Fruit fly (Drosophila melanogaster) whole organism, embryonic: ENCODE measurements around the gene CG33664.

Experiments
- ATbp ChIP-seq: fragments of 200-800 bp; sonication (Bioruptor generic); optimal IDR thresholded peaks from 2 replicates; lab custom pipeline; 2017; ENCODE audit warnings: missing biosample characterization, mild to moderate bottlenecking, missing genetic modification characterization, missing genetic modification reagents
- Adf1 ChIP-seq: fragments of 200-800 bp; sonication (Bioruptor generic); IDR thresholded peaks from 2 replicates; pipeline ENCODE4 v1.3.6; 2022; ENCODE audit warnings: missing biosample characterization, missing genetic modification characterization
- Atf3 ChIP-seq: fragments of 200-800 bp; sonication (Bioruptor generic); optimal IDR thresholded peaks from 3 replicates; lab custom pipeline; 2016; ENCODE audit warnings: missing biosample characterization, missing genetic modification characterization
- CG10209 ChIP-seq: fragments of 200-800 bp; sonication (Bioruptor generic); optimal IDR thresholded peaks from 3 replicates; lab custom pipeline; 2017; ENCODE audit warnings: missing biosample characterization, mild to moderate bottlenecking, missing genetic modification characterization, missing genetic modification reagents
- CG10321 ChIP-seq: fragments of 200-800 bp; sonication (Bioruptor generic); IDR thresholded peaks from 2 replicates; pipeline ENCODE4 v1.3.6; 2022; ENCODE audit warnings: missing biosample characterization, missing genetic modification characterization
- CG10543 ChIP-seq: fragments of 200-800 bp; sonication (Bioruptor generic); optimal IDR thresholded peaks from 3 replicates; lab custom pipeline; 2017; ENCODE audit warnings: missing biosample characterization, mild to moderate bottlenecking, missing genetic modification characterization, moderate library complexity
- CG14860 ChIP-seq: fragments of 200-800 bp; sonication (Bioruptor generic); IDR thresholded peaks from 3 replicates; pipeline ENCODE4 v1.3.6; 2022; ENCODE audit warnings: missing biosample characterization, missing genetic modification characterization; ENCODE audit not compliant: partially characterized antibody
- CG16779 ChIP-seq: fragments of 200-800 bp; sonication (Bioruptor generic); IDR thresholded peaks from 2 replicates; pipeline ENCODE4 v1.3.6; 2022; ENCODE audit warnings: missing biosample characterization, missing genetic modification characterization
- CG16815 ChIP-seq: fragments of 200-800 bp; sonication (Bioruptor generic); optimal IDR thresholded peaks from 3 replicates; lab custom pipeline; 2017; ENCODE audit warnings: missing biosample characterization, mild to moderate bottlenecking, missing genetic modification characterization
- CG17328 ChIP-seq: fragments of 200-800 bp; sonication (Bioruptor generic); IDR thresholded peaks from 2 replicates; pipeline ENCODE4 v1.3.6; 2022; ENCODE audit warnings: missing biosample characterization, missing genetic modification characterization
- CG17912 ChIP-seq: fragments of 200-800 bp; sonication (Bioruptor generic); optimal IDR thresholded peaks from 2 replicates; lab custom pipeline; 2018; ENCODE audit warnings: missing biosample characterization, mild to moderate bottlenecking, missing genetic modification characterization
- CG1832 ChIP-seq: fragments of 200-800 bp; sonication (Bioruptor generic); optimal IDR thresholded peaks from 2 replicates; lab custom pipeline; 2017; ENCODE audit warnings: missing biosample characterization, mild to moderate bottlenecking, missing genetic modification characterization, inconsistent platforms
- CG30020 ChIP-seq: fragments of 200-800 bp; optimal IDR thresholded peaks from 2 replicates; lab custom pipeline; 2019; ENCODE audit warnings: missing biosample characterization, mild to moderate bottlenecking, missing genetic modification characterization, moderate library complexity
- CG32772 ChIP-seq: fragments of 200-800 bp; sonication (Bioruptor generic); IDR thresholded peaks from 2 replicates; pipeline ENCODE4 v1.3.6; 2022; ENCODE audit warnings: missing biosample characterization, missing genetic modification characterization
- CG3838 ChIP-seq: fragments of 200-800 bp; sonication (Bioruptor generic); optimal IDR thresholded peaks from 3 replicates; lab custom pipeline; 2016; ENCODE audit warnings: missing biosample characterization, missing genetic modification characterization
- CG4424 ChIP-seq: fragments of 200-800 bp; sonication (Bioruptor generic); optimal IDR thresholded peaks from 3 replicates; lab custom pipeline; 2016; ENCODE audit warnings: missing biosample characterization, missing genetic modification characterization
- CG5953 ChIP-seq: fragments of 200-800 bp; sonication (Bioruptor generic); IDR thresholded peaks from 2 replicates; pipeline ENCODE4 v1.3.6; 2022; ENCODE audit warnings: missing biosample characterization, missing genetic modification characterization
- CG6272 ChIP-seq: fragments of 200-800 bp; sonication (Bioruptor generic); IDR thresholded peaks from 2 replicates; pipeline ENCODE4 v1.3.6; 2022; ENCODE audit warnings: missing biosample characterization, missing genetic modification characterization
- CG6654 ChIP-seq: fragments of 200-800 bp; sonication (Bioruptor generic); optimal IDR thresholded peaks from 2 replicates; lab custom pipeline; 2017; ENCODE audit warnings: missing biosample characterization, mild to moderate bottlenecking, missing genetic modification characterization
- CG7556 ChIP-seq: fragments of 200-800 bp; sonication (Bioruptor generic); optimal IDR thresholded peaks from 2 replicates; lab custom pipeline; 2017; ENCODE audit warnings: missing biosample characterization, mild to moderate bottlenecking, missing genetic modification characterization
- CG7745 ChIP-seq: fragments of 200-800 bp; sonication (Bioruptor generic); optimal IDR thresholded peaks from 2 replicates; lab custom pipeline; 2018; ENCODE audit warnings: missing biosample characterization, mild to moderate bottlenecking, missing genetic modification characterization, moderate library complexity
- CG8290 ChIP-seq, 3 experiments: fragments of 200-800 bp; sonication (Bioruptor generic); optimal IDR thresholded peaks; 2 replicates each; lab custom pipeline; 2016 to 2019; ENCODE audit warnings: missing biosample characterization in 3 of 3, missing genetic modification characterization in 3 of 3, mild to moderate bottlenecking in 2 of 3, moderate library complexity in 1 of 3
- CG8388 ChIP-seq: fragments of 200-800 bp; sonication (Bioruptor generic); optimal IDR thresholded peaks from 2 replicates; lab custom pipeline; 2019; ENCODE audit warnings: missing biosample characterization, mild to moderate bottlenecking, missing genetic modification characterization, moderate library complexity
- CoRest ChIP-seq: fragments of 200-800 bp; sonication (Bioruptor generic); optimal IDR thresholded peaks from 3 replicates; lab custom pipeline; 2018; ENCODE audit warnings: missing biosample characterization, mild to moderate bottlenecking, missing genetic modification characterization, moderate library complexity
- Dfd ChIP-seq, 2 experiments: fragments of >200 bp; optimal IDR thresholded peaks; 2 replicates each; lab custom pipeline; 2017; ENCODE audit warnings: missing biosample characterization in 2 of 2, missing genetic modification characterization in 2 of 2
- Hmr ChIP-seq: fragments of 200-800 bp; sonication (Bioruptor generic); optimal IDR thresholded peaks from 3 replicates; lab custom pipeline; 2017; ENCODE audit warnings: mild to moderate bottlenecking, missing biosample characterization, missing genetic modification reagents, missing genetic modification characterization
- Hr78 ChIP-seq, 2 experiments: fragments of 200-800 bp in 1 of 2; fragments of >200 bp in 1 of 2; sonication (Bioruptor generic) in 1 of 2; optimal IDR thresholded peaks; 2 replicates each; lab custom pipeline; 2017 to 2019; ENCODE audit warnings: missing biosample characterization in 2 of 2, missing genetic modification characterization in 2 of 2, mild to moderate bottlenecking in 1 of 2, moderate library complexity in 1 of 2
- Jarid2 ChIP-seq: fragments of 200-800 bp; sonication (Bioruptor generic); optimal IDR thresholded peaks from 3 replicates; lab custom pipeline; 2017; ENCODE audit warnings: mild to moderate bottlenecking, missing biosample characterization, missing genetic modification reagents, missing genetic modification characterization
- Nf-YB ChIP-seq: fragments of 200-800 bp; sonication (Bioruptor generic); optimal IDR thresholded peaks from 3 replicates; lab custom pipeline; 2019; ENCODE audit warnings: missing biosample characterization, mild to moderate bottlenecking, missing genetic modification characterization, moderate library complexity
- Oli ChIP-seq: fragments of 200-800 bp; sonication (Bioruptor generic); optimal IDR thresholded peaks from 2 replicates; lab custom pipeline; 2018; ENCODE audit warnings: missing biosample characterization, mild to moderate bottlenecking, missing genetic modification characterization, moderate library complexity
- ash1 ChIP-seq: fragments of 200-800 bp; sonication (Bioruptor generic); optimal IDR thresholded peaks from 2 replicates; lab custom pipeline; 2018; ENCODE audit warnings: missing biosample characterization, mild to moderate bottlenecking, missing genetic modification characterization
- az2 ChIP-seq: fragments of 200-800 bp; sonication (Bioruptor generic); optimal IDR thresholded peaks from 3 replicates; lab custom pipeline; 2016; ENCODE audit warnings: missing biosample characterization, missing genetic modification characterization
- bbx ChIP-seq: fragments of 200-800 bp; sonication (Bioruptor generic); IDR thresholded peaks from 2 replicates; pipeline ENCODE4 v1.3.6; 2022; ENCODE audit warnings: missing biosample characterization, missing genetic modification characterization; ENCODE audit not compliant: partially characterized antibody
- br ChIP-seq: fragments of >200 bp; optimal IDR thresholded peaks from 2 replicates; lab custom pipeline; 2017
- cas ChIP-seq: fragments of 200-800 bp; sonication (Bioruptor generic); IDR thresholded peaks from 2 replicates; pipeline ENCODE4 v1.3.6; 2022; ENCODE audit warnings: missing biosample characterization, missing genetic modification characterization
- chinmo ChIP-seq: fragments of 200-800 bp; sonication (Bioruptor generic); IDR thresholded peaks from 4 replicates; pipeline ENCODE4 v1.3.6; 2022; ENCODE audit warnings: missing biosample characterization, missing genetic modification characterization; ENCODE audit not compliant: partially characterized antibody
- chn ChIP-seq: fragments of 200-800 bp; sonication (Bioruptor generic); optimal IDR thresholded peaks from 2 replicates; lab custom pipeline; 2016; ENCODE audit warnings: missing biosample characterization, missing genetic modification characterization
- dati ChIP-seq: fragments of 200-800 bp; sonication (Bioruptor generic); IDR thresholded peaks from 2 replicates; pipeline ENCODE4 v1.3.6; 2022; ENCODE audit warnings: missing biosample characterization, missing genetic modification characterization
- dysf ChIP-seq: fragments of 200-800 bp; sonication (Bioruptor generic); IDR thresholded peaks from 3 replicates; pipeline ENCODE4 v1.3.6; 2022; ENCODE audit warnings: missing biosample characterization, missing genetic modification characterization
- grn ChIP-seq: fragments of 200-800 bp; sonication (Bioruptor generic); optimal IDR thresholded peaks from 3 replicates; lab custom pipeline; 2017; ENCODE audit warnings: missing biosample characterization, missing genetic modification characterization
- hbn ChIP-seq: fragments of 200-800 bp; sonication (Bioruptor generic); IDR thresholded peaks from 2 replicates; pipeline ENCODE4 v1.3.6; 2022; ENCODE audit warnings: missing biosample characterization, missing genetic modification characterization; ENCODE audit not compliant: partially characterized antibody
- ken ChIP-seq: fragments of 200-800 bp; sonication (Bioruptor generic); IDR thresholded peaks from 3 replicates; pipeline ENCODE4 v1.3.6; 2022; ENCODE audit warnings: missing biosample characterization, missing genetic modification characterization
- maf-S ChIP-seq: fragments of 200-800 bp; sonication (Bioruptor generic); optimal IDR thresholded peaks from 2 replicates; lab custom pipeline; 2016; ENCODE audit warnings: missing biosample characterization, missing genetic modification characterization
- pfk ChIP-seq: fragments of 200-800 bp; sonication (Bioruptor generic); optimal IDR thresholded peaks from 2 replicates; lab custom pipeline; 2018; ENCODE audit warnings: missing biosample characterization, mild to moderate bottlenecking, missing genetic modification characterization, moderate library complexity
- prd ChIP-seq, 3 experiments: fragments of >200 bp in 2 of 3; fragments of 200-800 bp in 1 of 3; sonication (Bioruptor generic) in 1 of 3; optimal IDR thresholded peaks in 2 of 3; IDR thresholded peaks in 1 of 3; 2 replicates in 2 of 3; 3 replicates in 1 of 3; pipeline versions ENCODE4 v1.3.6 to Lab custom; 2017 to 2022; ENCODE audit warnings: missing biosample characterization in 1 of 3, missing genetic modification characterization in 1 of 3
- sd ChIP-seq: fragments of 200-800 bp; sonication (Bioruptor generic); optimal IDR thresholded peaks from 3 replicates; lab custom pipeline; 2018; ENCODE audit warnings: missing biosample characterization, mild to moderate bottlenecking, missing genetic modification characterization, moderate library complexity
- toy ChIP-seq: fragments of 200-800 bp; sonication (Bioruptor generic); IDR thresholded peaks from 2 replicates; pipeline ENCODE4 v1.3.6; 2022; ENCODE audit warnings: missing biosample characterization, missing genetic modification characterization
- trh ChIP-seq: fragments of 200-800 bp; sonication (Bioruptor generic); optimal IDR thresholded peaks from 2 replicates; lab custom pipeline; 2016; ENCODE audit warnings: missing biosample characterization, missing genetic modification characterization
- vnd ChIP-seq: fragments of 200-800 bp; sonication (Bioruptor generic); IDR thresholded peaks from 3 replicates; pipeline ENCODE4 v1.3.6; 2022; ENCODE audit warnings: missing biosample characterization, missing genetic modification characterization; ENCODE audit not compliant: partially characterized antibody

Gene CG33664

dm6 chrX:6366357-6366691 is 17.7 kb upstream of the CG33664 start (continued):
- TF ChIP-seq Nf-YB (GFP tag; lab: Kevin White, UChicago) (peak; percentile 54), CG10209 (GFP tag; lab: Kevin White, UChicago) (peak; percentile 82), CG32772 (GFP tag; lab: Robert Waterston, UW) (peak; percentile 85), Adf1 (GFP tag; lab: Robert Waterston, UW) (peak; percentile 55), br (lab: Kevin White, UChicago) (no peak), CG6272 (GFP tag; lab: Robert Waterston, UW) (peak; percentile 73), cas (GFP tag; lab: Robert Waterston, UW) (peak; percentile 85), CoRest (tag; lab: Kevin White, UChicago) (peak; percentile 83), CG16815 (GFP tag; lab: Kevin White, UChicago) (peak; percentile 71), CG8388 (peak; percentile 63), Dfd (GFP tag; optimal IDR thresholded peaks at IDR 0.05; lab: Kevin White, UChicago) (no peak), chinmo (GFP tag; lab: Robert Waterston, UW) (no peak), trh (GFP tag; lab: Kevin White, UChicago) (peak; percentile 34), CG4424 (GFP tag; lab: Kevin White, UChicago) (peak; percentile 69), ken (GFP tag; lab: Robert Waterston, UW) (peak; percentile 88), grn (GFP tag; lab: Kevin White, UChicago) (peak; percentile 14), ATbp (GFP tag; lab: Kevin White, UChicago) (peak; percentile 71), CG8290 (GFP tag; optimal IDR thresholded peaks at IDR 0.05; lab: Kevin White, UChicago) (no peak), CG8290 (tag; optimal IDR thresholded peaks at IDR 0.05; lab: Kevin White, UChicago) (peak in 1 of 2 experiments; percentile 98), CG7556 (GFP tag; lab: Kevin White, UChicago) (peak; percentile 79), vnd (no peak), CG14860 (no peak), dysf (GFP tag; lab: Robert Waterston, UW) (peak; percentile 90), chn (GFP tag; lab: Kevin White, UChicago) (peak; percentile 73), CG10321 (GFP tag; lab: Robert Waterston, UW) (peak; percentile 59; the same call in 1 of the 2 replicates), Oli (peak; percentile 82), toy (GFP tag; lab: Robert Waterston, UW) (peak; percentile 78; the same call in 1 of the 2 replicates), Hmr (GFP tag; lab: Kevin White, UChicago) (peak; percentile 88), pfk (GFP tag; lab: Kevin White, UChicago) (no peak), bbx (no peak), CG10543 (GFP tag; lab: Kevin White, UChicago) (peak; percentile 91), Jarid2 (GFP tag; lab: Kevin White, UChicago) (no peak), CG17912 (no peak), Atf3 (GFP tag; lab: Kevin White, UChicago) (peak; percentile 57), hbn (GFP tag; lab: Robert Waterston, UW) (no peak), az2 (GFP tag; lab: Kevin White, UChicago) (peak; percentile 79), maf-S (GFP tag; lab: Kevin White, UChicago) (peak; percentile 87), dati (GFP tag; lab: Robert Waterston, UW) (peak; percentile 74), CG6654 (peak; percentile 59), sd (tag; lab: Kevin White, UChicago) (peak; percentile 78), CG17328 (GFP tag; lab: Robert Waterston, UW) (peak; percentile 85), CG5953 (GFP tag; lab: Robert Waterston, UW) (0 out of 2 replicates have a peak, but pooled peaks have one; percentile 55), CG3838 (GFP tag; lab: Kevin White, UChicago) (peak; percentile 32), ash1 (GFP tag; lab: Kevin White, UChicago) (peak; percentile 69), prd (optimal IDR thresholded peaks at IDR 0.05; lab: Kevin White, UChicago) (no peak), prd (GFP tag; IDR thresholded peaks at IDR 0.05; lab: Robert Waterston, UW) (peak; percentile 92), CG7745 (tag; lab: Kevin White, UChicago) (no peak), CG16779 (GFP tag; lab: Robert Waterston, UW) (peak; percentile 83), Hr78 (GFP tag; optimal IDR thresholded peaks at IDR 0.05; lab: Kevin White, UChicago) (no peak), CG1832 (no peak), CG30020 (no peak)
